Worm (Caenorhabditis elegans): ENCODE measurements around the gene Y53F4B.7.
A peak's percentile ranks its signal among the peaks of the same experiment; 100 is the strongest.

The Y53F4B.7 gene

ce11 chrII:14959273-14959672 lies 33.4 kb upstream of the Y53F4B.7 start:
- TF ChIP-seq nhr-111 (GFP tag; optimal IDR thresholded peaks at IDR 0.05) (no peak), daf-16 (GFP tag; optimal IDR thresholded peaks at IDR 0.05) (no peak), daf-16 (tag; optimal IDR thresholded peaks at IDR 0.05) (peak; percentile 84), madf-5 (GFP tag; IDR thresholded peaks at IDR 0.05) (no peak), aha-1 (tag) (no peak), F44E2.7 (GFP tag; IDR thresholded peaks at IDR 0.05) (no peak), ceh-28 (tag; optimal IDR thresholded peaks at IDR 0.05) (no peak), ceh-20 (GFP tag; IDR thresholded peaks at IDR 0.05) (no peak), daf-12 (tag; optimal IDR thresholded peaks at IDR 0.05) (no peak), fkh-10 (GFP tag; optimal IDR thresholded peaks at IDR 0.05) (no peak), nhr-237 (tag; optimal IDR thresholded peaks at IDR 0.05) (no peak), pqm-1 (tag; optimal IDR thresholded peaks at IDR 0.05) (peak; percentile 64), php-3 (GFP tag; IDR thresholded peaks at IDR 0.05) (peak; percentile 72; the same call in 1 of the 2 replicates), skn-1 (tag; optimal IDR thresholded peaks at IDR 0.05) (no peak), daf-8 (GFP tag; IDR thresholded peaks at IDR 0.05) (no peak), nhr-102 (tag; optimal IDR thresholded peaks at IDR 0.05) (no peak), T26A8.4 (GFP tag; IDR thresholded peaks at IDR 0.05) (no peak), set-16 (GFP tag; IDR thresholded peaks at IDR 0.05) (no peak), ces-1 (GFP tag; optimal IDR thresholded peaks at IDR 0.05) (no peak), Y105C5A.15 (GFP tag; IDR thresholded peaks at IDR 0.05) (no peak), nhr-76 (tag; optimal IDR thresholded peaks at IDR 0.05) (no peak), mdl-1 (tag; optimal IDR thresholded peaks at IDR 0.05) (no peak), arid-1 (GFP tag; conservative IDR thresholded peaks at IDR 0.05) (no peak), nhr-77 (tag; optimal IDR thresholded peaks at IDR 0.05) (peak; percentile 89), fos-1 (tag; optimal IDR thresholded peaks at IDR 0.05) (no peak), ctbp-1 (GFP tag; IDR thresholded peaks at IDR 0.05) (no peak), hlh-11 (tag; optimal IDR thresholded peaks at IDR 0.05) (peak; percentile 44), rbr-2 (tag; optimal IDR thresholded peaks at IDR 0.05) (no peak), T20F7.1 (GFP tag; optimal IDR thresholded peaks at IDR 0.05) (no peak), cey-2 (tag; optimal IDR thresholded peaks at IDR 0.05; ENCODE audit: borderline replicate concordance, insufficient read depth) (no peak), dmd-6 (GFP tag; IDR thresholded peaks at IDR 0.05) (peak; percentile 36; the same call in 1 of the 2 replicates), mxl-2 (GFP tag; conservative IDR thresholded peaks at IDR 0.05) (no peak), madf-9 (GFP tag; conservative IDR thresholded peaks at IDR 0.05) (no peak), nhr-28 (tag; optimal IDR thresholded peaks at IDR 0.05) (peak; percentile 95), ztf-11 (tag; optimal IDR thresholded peaks at IDR 0.05) (no peak), saeg-2 (GFP tag; IDR thresholded peaks at IDR 0.05) (no peak), dve-1 (tag; optimal IDR thresholded peaks at IDR 0.05; ENCODE audit: insufficient read depth) (peak; percentile 41), F49E8.2 (tag; optimal IDR thresholded peaks at IDR 0.05; ENCODE audit: borderline replicate concordance) (no peak), lir-3 (tag; optimal IDR thresholded peaks at IDR 0.05) (no peak)

ce11 chrII:14964008-14964407 lies 28.7 kb upstream of the Y53F4B.7 start, which contains the start of gene elo-9:
elo-9 (minus strand) TSS chrII:14964108.
- TF ChIP-seq hmg-1.1 (GFP tag; IDR thresholded peaks at IDR 0.05) = no peak
- TF ChIP-seq unc-130 (GFP tag; optimal IDR thresholded peaks at IDR 0.05) = no peak
- no peak for TF ChIP-seq F44E2.7 (GFP tag; IDR thresholded peaks at IDR 0.05)
- TF ChIP-seq tra-1 (GFP tag; IDR thresholded peaks at IDR 0.05) = no peak
- no peak for TF ChIP-seq ceh-32 (tag; optimal IDR thresholded peaks at IDR 0.05; ENCODE audit: poor library complexity)

Measured in whole organism, L4 larva.